Worm (Caenorhabditis elegans) whole organism, mixed stage, embryonic: Measurements from ENCODE around the gene F43G6.17.

Experiments used
- M03D4.4 ChIP-seq: sonication (generic microtip); optimal IDR thresholded peaks from 2 replicates; lab custom pipeline; 2017; ENCODE audit warnings: mild to moderate bottlenecking, missing genetic modification characterization, missing compliant biosample characterization
- bed-3 ChIP-seq: fragments of 200-800 bp; sonication (Bioruptor generic); optimal IDR thresholded peaks from 3 replicates; lab custom pipeline; 2018; ENCODE audit warnings: mild to moderate bottlenecking, missing genetic modification characterization, moderate library complexity, missing compliant biosample characterization
- ces-1 ChIP-seq: fragments of 150-350 bp; optimal IDR thresholded peaks from 2 replicates; lab custom pipeline; 2014; ENCODE audit warnings: missing biosample characterization, missing genetic modification reagents, missing genetic modification characterization
- elt-3 ChIP-seq: fragments of 150-350 bp; optimal IDR thresholded peaks from 2 replicates; lab custom pipeline; 2014; ENCODE audit warnings: missing biosample characterization, missing genetic modification characterization
- lin-13 ChIP-seq: fragments of 150-350 bp; optimal IDR thresholded peaks from 2 replicates; lab custom pipeline; 2014; ENCODE audit warnings: missing biosample characterization, missing genetic modification characterization
- lsy-2 ChIP-seq: fragments of 150-350 bp; optimal IDR thresholded peaks from 2 replicates; lab custom pipeline; 2014; ENCODE audit warnings: missing biosample characterization, missing genetic modification characterization
- mab-5 ChIP-seq: fragments of 150-350 bp; optimal IDR thresholded peaks from 2 replicates; lab custom pipeline; 2014; ENCODE audit warnings: missing biosample characterization, missing genetic modification characterization
- mep-1 ChIP-seq: fragments of 150-350 bp; optimal IDR thresholded peaks from 2 replicates; lab custom pipeline; 2017; ENCODE audit warnings: missing biosample characterization, missing genetic modification reagents, missing genetic modification characterization, inconsistent platforms
- nhr-237 ChIP-seq: fragments of 150-350 bp; optimal IDR thresholded peaks from 2 replicates; lab custom pipeline; 2014; ENCODE audit warnings: missing biosample characterization, missing genetic modification characterization
- nhr-28 ChIP-seq: fragments of 150-350 bp; optimal IDR thresholded peaks from 2 replicates; lab custom pipeline; 2014; ENCODE audit warnings: missing biosample characterization, missing genetic modification characterization
- nhr-76 ChIP-seq: sonication (generic microtip); optimal IDR thresholded peaks from 2 replicates; lab custom pipeline; 2017; ENCODE audit warnings: missing biosample characterization, missing genetic modification characterization
- pha-4 ChIP-seq: fragments of 150-350 bp; optimal IDR thresholded peaks from 2 replicates; lab custom pipeline; 2018; ENCODE audit warnings: missing biosample characterization, missing genetic modification reagents, missing genetic modification characterization
- snpc-4 ChIP-seq: fragments of 150-350 bp; optimal IDR thresholded peaks from 2 replicates; lab custom pipeline; 2014; ENCODE audit warnings: missing biosample characterization, missing genetic modification characterization
- ztf-11 ChIP-seq: fragments of 150-350 bp; optimal IDR thresholded peaks from 2 replicates; lab custom pipeline; 2014; ENCODE audit warnings: missing biosample characterization, missing genetic modification characterization

- TF ChIP-seq nhr-237 (tag; lab: Kevin White, UChicago), result no peak
- no peak for TF ChIP-seq nhr-28
- no peak for TF ChIP-seq bed-3
- TF ChIP-seq M03D4.4 (tag; lab: Kevin White, UChicago), result no peak
- no peak for TF ChIP-seq ces-1 (GFP tag; lab: Kevin White, UChicago)
- no peak for TF ChIP-seq lsy-2 (tag; lab: Kevin White, UChicago)
- no peak for TF ChIP-seq lin-13 (tag; lab: Kevin White, UChicago)
- TF ChIP-seq snpc-4 (tag; lab: Kevin White, UChicago), result no peak
- TF ChIP-seq elt-3 (tag; lab: Kevin White, UChicago), result no peak
- TF ChIP-seq mep-1 (tag; lab: Kevin White, UChicago), result no peak
- no peak for TF ChIP-seq mab-5
- TF ChIP-seq nhr-76, result no peak
- no peak for TF ChIP-seq ztf-11
- no peak for TF ChIP-seq pha-4
Measured at ce11 chrII:11797194-11797593, 5.4 kb upstream of the F43G6.17 start.
